Worm (Caenorhabditis elegans): ENCODE results near the gene elof-1.
"Not testable (repeated sequence)": the region's sequence is repeated elsewhere in the genome, so short reads cannot be mapped to it uniquely, and the experiment has no call there.

Gene elof-1

ce11 chrII:14312182-14312581 lies 37.4 kb upstream of the elof-1 start:
- TF ChIP-seq unc-130 (GFP tag; optimal IDR thresholded peaks at IDR 0.05) = peak; percentile 8
- TF ChIP-seq set-16 (GFP tag; IDR thresholded peaks at IDR 0.05) = no peak
- TF ChIP-seq lin-38 (GFP tag; IDR thresholded peaks at IDR 0.05) = 0 out of 2 replicates have a peak, but pooled peaks have one; percentile 15
- TF ChIP-seq jun-1 (tag; optimal IDR thresholded peaks at IDR 0.05) = no peak
- TF ChIP-seq lsy-2 (tag; optimal IDR thresholded peaks at IDR 0.05) = peak in 1 of 2 experiments; percentile 23

DNA sequence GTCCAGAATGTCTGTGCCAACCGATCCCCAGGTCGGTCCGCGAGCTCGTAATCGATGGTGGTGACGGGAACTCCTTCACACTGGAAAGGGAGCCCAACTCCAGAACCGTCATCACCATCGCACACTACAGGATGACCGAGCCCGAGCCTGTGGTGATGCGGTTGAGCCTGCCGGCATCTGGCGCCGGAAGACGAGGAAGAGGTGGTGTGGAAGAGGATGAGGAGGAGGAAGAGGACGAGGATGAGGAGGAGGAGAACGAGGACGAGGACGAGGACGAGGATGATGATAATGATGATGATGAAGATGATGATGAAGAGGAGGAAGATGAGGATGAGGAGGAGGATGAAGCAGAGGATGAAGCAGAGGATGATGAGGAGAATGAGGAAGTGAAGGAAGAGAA lies 31.5 kb upstream of the elof-1 start, which contains the start of gene Y54G11A.14:
TSS of gene Y54G11A.14 (plus strand) at position 132 of the 400 bp plus-strand sequence.
- TF ChIP-seq dve-1 (tag; optimal IDR thresholded peaks at IDR 0.05; ENCODE audit: insufficient read depth) (no peak), F37D6.2 (tag; optimal IDR thresholded peaks at IDR 0.05) (no peak), ZK546.5 (tag; optimal IDR thresholded peaks at IDR 0.05) (no peak), zip-11 (GFP tag; IDR thresholded peaks at IDR 0.05) (no peak), egl-43 (GFP tag; IDR thresholded peaks at IDR 0.05) (0 out of 2 replicates have a peak, but pooled peaks have one; percentile 22), set-16 (GFP tag; IDR thresholded peaks at IDR 0.05) (peak; percentile 84), aha-1 (tag) (peak; percentile 11), Y105C5A.15 (GFP tag; IDR thresholded peaks at IDR 0.05) (0 out of 2 replicates have a peak, but pooled peaks have one; percentile 20), madf-5 (GFP tag; IDR thresholded peaks at IDR 0.05) (no peak), mdl-1 (tag; optimal IDR thresholded peaks at IDR 0.05) (no peak), dmd-6 (GFP tag; IDR thresholded peaks at IDR 0.05) (no peak)

ce11 chrII:14319227-14319626 lies 30.3 kb upstream of the elof-1 start:
- TF ChIP-seq set-16 (GFP tag; IDR thresholded peaks at IDR 0.05) (peak; percentile 95), aha-1 (tag) (peak; percentile 4), nhr-77 (tag; optimal IDR thresholded peaks at IDR 0.05) (no peak), ceh-44 (GFP tag; IDR thresholded peaks at IDR 0.05) (no peak), madf-5 (GFP tag; IDR thresholded peaks at IDR 0.05) (0 out of 4 replicates have a peak, but pooled peaks of 1 of the 2 experiments have one; percentile 12), duxl-1 (tag; optimal IDR thresholded peaks at IDR 0.05; ENCODE audit: poor library complexity) (no peak), R02D3.7 (tag; optimal IDR thresholded peaks at IDR 0.05) (no peak)

ce11 chrII:14321225-14321624 lies 28.3 kb upstream of the elof-1 start:
- TF ChIP-seq lin-38 (GFP tag; IDR thresholded peaks at IDR 0.05) (peak; percentile 39; the same call in 1 of the 2 replicates), mes-2 (tag; optimal IDR thresholded peaks at IDR 0.05; ENCODE audit: poor library complexity, severe bottlenecking) (peak; percentile 27), ctbp-1 (GFP tag; IDR thresholded peaks at IDR 0.05) (no peak), egl-27 (tag; optimal IDR thresholded peaks at IDR 0.05) (no peak)

ce11 chrII:14344166-14344565 lies 5.4 kb upstream of the elof-1 start, which contains the start of gene ddl-3:
Gene ddl-3, minus strand, starts transcription at chrII:14344454.
- TF ChIP-seq set-16 (GFP tag; IDR thresholded peaks at IDR 0.05) (peak; percentile 31; the same call in 1 of the 2 replicates), Y48G9A.11 (GFP tag; IDR thresholded peaks at IDR 0.05) (0 out of 2 replicates have a peak, but pooled peaks have one; percentile 55)

- TF ChIP-seq unc-62 (GFP tag; optimal IDR thresholded peaks at IDR 0.05 in 1 of 2) = peak in 1 of 2 experiments; percentile 56
- TF ChIP-seq unc-62 (tag; optimal IDR thresholded peaks at IDR 0.05) = not testable (repeated sequence)
Measured at ce11 chrII:14346243-14346642, 3.3 kb upstream of the elof-1 start, which contains the start of gene Y54G11A.9. Gene Y54G11A.9, minus strand, starts transcription at chrII:14346438.

DNA sequence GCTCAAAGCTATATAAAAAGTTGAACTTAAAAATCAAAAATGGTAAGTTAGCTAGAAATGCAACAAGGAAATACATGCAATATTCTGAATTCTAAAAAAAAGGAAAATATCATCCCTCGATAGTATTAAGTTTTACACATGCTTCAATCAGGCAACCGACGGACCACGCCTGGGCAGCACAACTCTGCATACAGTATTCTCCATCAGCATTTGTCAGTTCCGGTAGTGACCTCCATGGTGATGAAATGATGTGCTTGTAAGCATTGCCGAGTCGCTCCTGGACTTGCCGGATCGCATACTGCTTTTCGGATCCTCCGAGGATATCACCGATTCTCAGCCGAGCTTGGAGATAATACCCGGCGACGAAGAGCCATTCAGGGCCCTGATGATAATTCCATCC lies 1.2 kb downstream of the elof-1 start:
- TF ChIP-seq ceh-20 (GFP tag; IDR thresholded peaks at IDR 0.05) (no peak), F49E8.2 (tag; optimal IDR thresholded peaks at IDR 0.05; ENCODE audit: borderline replicate concordance) (peak; percentile 56), ZK337.2 (GFP tag; IDR thresholded peaks at IDR 0.05) (no peak), snpc-1.2 (GFP tag; IDR thresholded peaks at IDR 0.05) (0 out of 2 replicates have a peak, but pooled peaks have one; percentile 23), lsy-2 (tag; optimal IDR thresholded peaks at IDR 0.05) (peak in 1 of 2 experiments; percentile 22), F10B5.3 (tag; optimal IDR thresholded peaks at IDR 0.05) (no peak), zip-2 (tag; optimal IDR thresholded peaks at IDR 0.05) (no peak), jun-1 (tag; optimal IDR thresholded peaks at IDR 0.05) (no peak), zfp-3 (GFP tag; conservative IDR thresholded peaks at IDR 0.05) (0 out of 2 replicates have a peak, but pooled peaks have one; percentile 34), arid-1 (GFP tag; conservative IDR thresholded peaks at IDR 0.05) (peak; percentile 36; the same call in 1 of the 2 replicates), tag-97 (GFP tag; IDR thresholded peaks at IDR 0.05) (no peak), nhr-111 (GFP tag; optimal IDR thresholded peaks at IDR 0.05) (peak; percentile 36), egl-27 (tag; optimal IDR thresholded peaks at IDR 0.05) (no peak), duxl-1 (tag; optimal IDR thresholded peaks at IDR 0.05; ENCODE audit: poor library complexity) (peak; percentile 24), daf-19 (GFP tag; conservative IDR thresholded peaks at IDR 0.05) (no peak), mdt-29 (GFP tag; IDR thresholded peaks at IDR 0.05) (0 out of 2 replicates have a peak, but pooled peaks have one; percentile 29), nhr-42 (GFP tag; IDR thresholded peaks at IDR 0.05) (peak; percentile 77; the same call in 1 of the 2 replicates)

Measured in whole organism, L4 larva.